Fruit fly (Drosophila melanogaster) whole organism, embryonic: ENCODE data around the gene Iru.

Experiments used
- CG13424 ChIP-seq: fragments of 200-800 bp; sonication (Bioruptor generic); optimal IDR thresholded peaks from 2 replicates; lab custom pipeline; 2019; ENCODE audit warnings: missing biosample characterization, mild to moderate bottlenecking, missing genetic modification characterization, moderate library complexity
- CG14860 ChIP-seq: fragments of 200-800 bp; sonication (Bioruptor generic); IDR thresholded peaks from 3 replicates; pipeline ENCODE4 v1.3.6; 2022; ENCODE audit warnings: missing biosample characterization, missing genetic modification characterization; ENCODE audit not compliant: partially characterized antibody
- CG15269 ChIP-seq: fragments of 200-800 bp; sonication (Bioruptor generic); optimal IDR thresholded peaks from 2 replicates; lab custom pipeline; 2018; ENCODE audit warnings: missing biosample characterization, mild to moderate bottlenecking, missing genetic modification characterization, moderate library complexity
- CkIIα-i1 ChIP-seq: fragments of 200-800 bp; sonication (Bioruptor generic); IDR thresholded peaks from 2 replicates; pipeline ENCODE4 v1.3.6; 2022; ENCODE audit warnings: missing biosample characterization, missing genetic modification characterization
- NC2β ChIP-seq: fragments of 200-800 bp; sonication (Bioruptor generic); optimal IDR thresholded peaks from 2 replicates; lab custom pipeline; 2016; ENCODE audit warnings: missing biosample characterization, missing genetic modification characterization
- fd3F ChIP-seq: fragments of 200-800 bp; sonication (Bioruptor generic); optimal IDR thresholded peaks from 2 replicates; lab custom pipeline; 2018; ENCODE audit warnings: missing biosample characterization, mild to moderate bottlenecking, missing genetic modification characterization, moderate library complexity
- h ChIP-seq: fragments of >200 bp; optimal IDR thresholded peaks from 2 replicates; lab custom pipeline; 2017
- hkb ChIP-seq, 2 experiments: fragments of 200-800 bp in 1 of 2; fragments of >200 bp in 1 of 2; sonication (Bioruptor generic) in 1 of 2; IDR thresholded peaks in 1 of 2; optimal IDR thresholded peaks in 1 of 2; 2 replicates each; pipeline versions ENCODE4 v1.3.6 to Lab custom; 2017 to 2022; ENCODE audit warnings: missing biosample characterization in 1 of 2, missing genetic modification characterization in 1 of 2
- hth ChIP-seq: fragments of >200 bp; optimal IDR thresholded peaks from 2 replicates; lab custom pipeline; 2017; ENCODE audit warnings: inconsistent platforms
- knrl ChIP-seq: fragments of 200-800 bp; sonication (Bioruptor generic); IDR thresholded peaks from 3 replicates; pipeline ENCODE4 v1.3.6; 2022; ENCODE audit warnings: missing biosample characterization, missing genetic modification characterization; ENCODE audit not compliant: partially characterized antibody
- sob ChIP-seq: fragments of 200-800 bp; sonication (Bioruptor generic); IDR thresholded peaks from 2 replicates; pipeline ENCODE4 v1.3.6; 2022; ENCODE audit warnings: missing biosample characterization, missing genetic modification characterization

- TF ChIP-seq h (lab: Kevin White, UChicago) (no peak), knrl (GFP tag; lab: Robert Waterston, UW) (no peak), NC2β (no peak), sob (GFP tag; lab: Robert Waterston, UW) (no peak), hth (no peak), CG14860 (GFP tag; lab: Robert Waterston, UW) (no peak), fd3F (no peak), CG13424 (tag; lab: Kevin White, UChicago) (no peak), CkIIα-i1 (no peak), hkb (optimal IDR thresholded peaks at IDR 0.05; lab: Kevin White, UChicago) (no peak), hkb (GFP tag; IDR thresholded peaks at IDR 0.05; lab: Robert Waterston, UW) (no peak), CG15269 (no peak)
Observed at dm6 chr3R:8976073-8976593, 30.1 kb upstream of the Iru start.
